Fruit fly (Drosophila melanogaster): ENCODE results near the gene CG5555.

Gene CG5555

DNA sequence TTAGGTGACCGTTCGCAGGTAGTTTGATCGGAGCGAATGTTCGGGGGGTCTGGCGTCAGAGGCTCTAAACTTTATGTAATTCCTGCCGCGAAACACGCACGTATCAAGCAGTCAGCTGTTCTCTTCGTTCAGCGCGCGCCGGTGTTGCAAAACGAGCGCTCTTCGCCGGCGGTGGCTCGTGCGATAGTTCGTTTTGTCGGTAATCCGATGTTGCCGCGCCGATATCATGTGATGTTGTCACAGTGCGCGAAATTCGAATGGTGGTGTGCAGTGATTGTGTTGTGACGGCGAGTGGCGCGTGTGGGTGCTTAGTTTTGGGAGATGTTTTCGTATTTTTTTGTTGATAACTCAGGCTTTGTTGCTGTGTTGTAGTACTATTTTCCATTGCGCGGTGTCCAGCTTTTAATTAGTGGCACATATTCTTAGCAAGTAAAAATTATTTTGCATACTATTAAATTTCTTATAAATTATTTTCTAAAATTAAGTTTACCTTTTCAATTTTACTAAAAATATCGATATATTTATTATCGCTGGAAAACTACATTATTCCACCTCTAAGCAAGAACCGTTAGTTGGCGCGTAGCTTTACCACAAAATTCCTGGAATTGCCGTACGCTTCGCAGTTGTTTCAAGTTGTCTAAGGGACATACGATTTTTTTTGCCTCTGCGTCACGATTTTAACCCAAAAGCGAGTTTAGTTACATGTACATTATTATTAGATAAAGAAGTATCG is 23.5 kb downstream of the CG5555 start, which contains the start of gene nanos:
Gene nanos, plus strand, starts transcription at position 569 of the 733 bp plus-strand sequence.
- TF ChIP-seq Hr39 (GFP tag; optimal IDR thresholded peaks at IDR 0.05) (peak; percentile 46), achi (GFP tag; optimal IDR thresholded peaks at IDR 0.05) (peak; percentile 12), CG15336 (GFP tag; IDR thresholded peaks at IDR 0.05) (no peak), Eip75B (GFP tag; optimal IDR thresholded peaks at IDR 0.05) (peak; percentile 21), CG10631 (GFP tag; optimal IDR thresholded peaks at IDR 0.05) (peak; percentile 56), Ets21C (GFP tag; optimal IDR thresholded peaks at IDR 0.05) (peak; percentile 29), net (GFP tag; optimal IDR thresholded peaks at IDR 0.05) (peak; percentile 17), acj6 (GFP tag; optimal IDR thresholded peaks at IDR 0.05) (peak; percentile 3), CG31627 (GFP tag; optimal IDR thresholded peaks at IDR 0.05) (peak; percentile 59), Smox (GFP tag; optimal IDR thresholded peaks at IDR 0.05) (peak; percentile 1), eg (GFP tag; IDR thresholded peaks at IDR 0.05) (peak; percentile 33; the same call in 1 of the 3 replicates), topi (GFP tag; optimal IDR thresholded peaks at IDR 0.05) (peak; percentile 39), Sox14 (GFP tag; optimal IDR thresholded peaks at IDR 0.05) (peak; percentile 52), CG3919 (GFP tag; optimal IDR thresholded peaks at IDR 0.05) (peak; percentile 58), CG6792 (GFP tag; optimal IDR thresholded peaks at IDR 0.05) (peak; percentile 11), CG8632 (GFP tag; optimal IDR thresholded peaks at IDR 0.05) (no peak), Gug (GFP tag; IDR thresholded peaks at IDR 0.05) (peak; percentile 25; the same call in 1 of the 2 replicates), CG6276 (GFP tag; optimal IDR thresholded peaks at IDR 0.05) (no peak), CG11294 (GFP tag; IDR thresholded peaks at IDR 0.05) (no peak), CG6163 (GFP tag; IDR thresholded peaks at IDR 0.05) (peak; percentile 72; the same call in 2 of the 3 replicates), CG32006 (GFP tag; optimal IDR thresholded peaks at IDR 0.05) (peak; percentile 21), ss (GFP tag; optimal IDR thresholded peaks at IDR 0.05) (no peak), CG1621 (tag; optimal IDR thresholded peaks at IDR 0.05) (peak; percentile 18), esn (GFP tag; optimal IDR thresholded peaks at IDR 0.05) (peak; percentile 59), cyc (GFP tag; optimal IDR thresholded peaks at IDR 0.05) (peak; percentile 64), CG11902 (GFP tag; optimal IDR thresholded peaks at IDR 0.05) (peak; percentile 39), vri (GFP tag; optimal IDR thresholded peaks at IDR 0.05) (peak; percentile 73), dsx (GFP tag; optimal IDR thresholded peaks at IDR 0.05; ENCODE audit: poor library complexity, severe bottlenecking) (no peak), CG3032 (tag; optimal IDR thresholded peaks at IDR 0.05) (peak; percentile 52), pdm3 (GFP tag; optimal IDR thresholded peaks at IDR 0.05) (peak; percentile 28), lz (GFP tag; optimal IDR thresholded peaks at IDR 0.05) (peak; percentile 68), OdsH (GFP tag; optimal IDR thresholded peaks at IDR 0.05) (peak; percentile 27), Hr38 (GFP tag; optimal IDR thresholded peaks at IDR 0.05) (no peak), CG6854 (GFP tag; optimal IDR thresholded peaks at IDR 0.05) (no peak), Sox15 (GFP tag; optimal IDR thresholded peaks at IDR 0.05) (no peak), Ets96B (tag; optimal IDR thresholded peaks at IDR 0.05) (no peak)

DNA sequence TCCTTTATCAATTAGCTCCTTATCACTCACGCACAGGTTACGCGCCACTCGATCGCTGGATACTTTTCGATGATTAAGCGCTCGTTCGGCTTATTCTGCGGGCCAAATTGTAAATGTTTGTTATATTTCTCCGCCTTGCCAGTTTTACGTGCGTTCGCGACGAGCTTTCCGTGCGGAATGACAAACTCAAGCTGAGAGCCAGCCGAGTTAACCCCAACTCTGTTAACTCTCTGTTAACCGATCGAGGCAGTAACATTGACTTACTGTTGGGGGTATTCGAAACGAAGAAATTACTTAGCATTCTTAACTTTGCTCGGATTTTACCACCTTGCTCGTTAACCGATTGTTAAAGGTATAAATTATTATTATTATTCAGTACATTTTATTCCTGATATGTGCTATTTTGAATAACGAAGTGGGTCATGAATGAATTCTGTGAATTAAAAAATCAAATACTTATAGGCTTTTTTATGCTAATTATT is 26.8 kb downstream of the CG5555 start, which contains the start of gene CG5835:
Gene CG5835, minus strand, starts transcription at position 185 of the 482 bp plus-strand sequence.
- TF ChIP-seq CG6792 (GFP tag; optimal IDR thresholded peaks at IDR 0.05) (no peak), topi (GFP tag; optimal IDR thresholded peaks at IDR 0.05) (no peak), fd85E (GFP tag; optimal IDR thresholded peaks at IDR 0.05) (no peak), CG31627 (GFP tag; optimal IDR thresholded peaks at IDR 0.05) (peak; percentile 9), CG8119 (GFP tag; IDR thresholded peaks at IDR 0.05) (no peak), CG10631 (GFP tag; optimal IDR thresholded peaks at IDR 0.05) (peak; percentile 36), CG34406 (GFP tag; optimal IDR thresholded peaks at IDR 0.05) (no peak), lz (GFP tag; optimal IDR thresholded peaks at IDR 0.05) (no peak), ss (GFP tag; optimal IDR thresholded peaks at IDR 0.05) (no peak), CG11294 (GFP tag; IDR thresholded peaks at IDR 0.05) (no peak), Ets96B (tag; optimal IDR thresholded peaks at IDR 0.05) (no peak), achi (GFP tag; optimal IDR thresholded peaks at IDR 0.05) (peak; percentile 13), esn (GFP tag; optimal IDR thresholded peaks at IDR 0.05) (peak; percentile 60), CG6276 (GFP tag; optimal IDR thresholded peaks at IDR 0.05) (no peak), cyc (GFP tag; optimal IDR thresholded peaks at IDR 0.05) (no peak), CG10669 (GFP tag; optimal IDR thresholded peaks at IDR 0.05) (no peak), Smox (GFP tag; optimal IDR thresholded peaks at IDR 0.05) (peak; percentile 44), vri (GFP tag; optimal IDR thresholded peaks at IDR 0.05) (peak; percentile 65), CG6854 (GFP tag; optimal IDR thresholded peaks at IDR 0.05) (peak; percentile 70), Hr39 (GFP tag; optimal IDR thresholded peaks at IDR 0.05) (peak; percentile 18), Hr38 (GFP tag; optimal IDR thresholded peaks at IDR 0.05) (no peak), Sox14 (GFP tag; optimal IDR thresholded peaks at IDR 0.05) (peak; percentile 7), Gug (GFP tag; IDR thresholded peaks at IDR 0.05) (no peak), CG7368 (GFP tag; optimal IDR thresholded peaks at IDR 0.05) (no peak), CG11902 (GFP tag; optimal IDR thresholded peaks at IDR 0.05) (no peak), CG3032 (tag; optimal IDR thresholded peaks at IDR 0.05) (no peak), Sox102F (GFP tag; optimal IDR thresholded peaks at IDR 0.05) (peak; percentile 29), CG8632 (GFP tag; optimal IDR thresholded peaks at IDR 0.05) (peak; percentile 24), Eip78C (GFP tag) (peak; percentile 64), eg (GFP tag; IDR thresholded peaks at IDR 0.05) (0 out of 3 replicates have a peak, but pooled peaks have one; percentile 34), Ets21C (GFP tag; optimal IDR thresholded peaks at IDR 0.05) (no peak), dsx (GFP tag; optimal IDR thresholded peaks at IDR 0.05; ENCODE audit: poor library complexity, severe bottlenecking) (no peak), dac (GFP tag; optimal IDR thresholded peaks at IDR 0.05) (no peak), CG6808 (GFP tag; optimal IDR thresholded peaks at IDR 0.05) (no peak)
